Fruit fly (Drosophila melanogaster) whole organism, embryonic: ENCODE measurements around the gene CG43815.

Experiments
- Atf6 ChIP-seq: fragments of 200-800 bp; sonication (Bioruptor generic); IDR thresholded peaks from 2 replicates; pipeline ENCODE4 v1.3.6; 2022; ENCODE audit warnings: missing biosample characterization, missing genetic modification characterization
- B-H1 ChIP-seq: fragments of 200-800 bp; sonication (Bioruptor generic); IDR thresholded peaks from 3 replicates; pipeline ENCODE4 v1.3.6; 2022; ENCODE audit warnings: missing biosample characterization, missing genetic modification characterization
- Blimp-1 ChIP-seq: fragments of 200-800 bp; sonication (Bioruptor generic); optimal IDR thresholded peaks from 3 replicates; lab custom pipeline; 2018; ENCODE audit warnings: missing biosample characterization, missing genetic modification characterization, mild to moderate bottlenecking, moderate library complexity, missing genetic modification reagents
- CG10366 ChIP-seq: fragments of 200-800 bp; sonication (Bioruptor generic); IDR thresholded peaks from 2 replicates; pipeline ENCODE4 v1.3.6; 2022; ENCODE audit warnings: missing biosample characterization, missing genetic modification characterization
- CG11456 ChIP-seq: fragments of 200-800 bp; sonication (Bioruptor generic); IDR thresholded peaks from 3 replicates; pipeline ENCODE4 v1.3.6; 2022; ENCODE audit warnings: missing biosample characterization, missing genetic modification characterization
- CG11723 ChIP-seq: fragments of 200-800 bp; sonication (Bioruptor generic); optimal IDR thresholded peaks from 2 replicates; lab custom pipeline; 2017; ENCODE audit warnings: missing biosample characterization, mild to moderate bottlenecking, missing genetic modification characterization
- CG12236 ChIP-seq: fragments of 200-800 bp; sonication (Bioruptor generic); optimal IDR thresholded peaks from 2 replicates; lab custom pipeline; 2016; ENCODE audit warnings: missing biosample characterization, missing genetic modification characterization
- CG12299 ChIP-seq: fragments of 200-800 bp; sonication (Bioruptor generic); optimal IDR thresholded peaks from 2 replicates; lab custom pipeline; 2018; ENCODE audit warnings: missing biosample characterization, mild to moderate bottlenecking, missing genetic modification characterization
- CG13775 ChIP-seq: fragments of 200-800 bp; sonication (Bioruptor generic); optimal IDR thresholded peaks from 3 replicates; lab custom pipeline; 2017; ENCODE audit warnings: missing biosample characterization, mild to moderate bottlenecking, missing genetic modification characterization
- CG1602 ChIP-seq: fragments of 200-800 bp; sonication (Bioruptor generic); optimal IDR thresholded peaks from 3 replicates; lab custom pipeline; 2016; ENCODE audit warnings: missing biosample characterization, missing genetic modification characterization
- CG1603 ChIP-seq: fragments of 200-800 bp; sonication (Bioruptor generic); optimal IDR thresholded peaks from 2 replicates; lab custom pipeline; 2019; ENCODE audit warnings: missing biosample characterization, mild to moderate bottlenecking, missing genetic modification characterization, moderate library complexity
- CG17359 ChIP-seq: fragments of 200-800 bp; sonication (Bioruptor generic); optimal IDR thresholded peaks from 3 replicates; lab custom pipeline; 2018; ENCODE audit warnings: missing biosample characterization, mild to moderate bottlenecking, missing genetic modification characterization, moderate library complexity
- CG30403 ChIP-seq: fragments of 200-800 bp; sonication (Bioruptor generic); optimal IDR thresholded peaks from 3 replicates; lab custom pipeline; 2016; ENCODE audit warnings: missing biosample characterization, missing genetic modification characterization
- CG34422 ChIP-seq: fragments of 200-800 bp; sonication (Bioruptor generic); IDR thresholded peaks from 3 replicates; pipeline ENCODE4 v1.3.6; 2022; ENCODE audit warnings: missing biosample characterization, missing genetic modification characterization
- CG43689 ChIP-seq: fragments of 200-800 bp; sonication (Bioruptor generic); IDR thresholded peaks from 2 replicates; pipeline ENCODE4 v1.3.6; 2022; ENCODE audit warnings: missing biosample characterization, missing genetic modification characterization
- CG7271 ChIP-seq: fragments of 200-800 bp; sonication (Bioruptor generic); optimal IDR thresholded peaks from 2 replicates; lab custom pipeline; 2018; ENCODE audit warnings: missing biosample characterization, mild to moderate bottlenecking, missing genetic modification characterization, moderate library complexity
- CG7372 ChIP-seq: fragments of 200-800 bp; sonication (Bioruptor generic); IDR thresholded peaks from 2 replicates; pipeline ENCODE4 v1.3.6; 2022; ENCODE audit warnings: missing biosample characterization, missing genetic modification characterization
- CG7839 ChIP-seq: fragments of 200-800 bp; sonication (Bioruptor generic); optimal IDR thresholded peaks from 3 replicates; lab custom pipeline; 2018; ENCODE audit warnings: missing biosample characterization, mild to moderate bottlenecking, missing genetic modification characterization, moderate library complexity
- CG8089 ChIP-seq: fragments of 200-800 bp; sonication (Bioruptor generic); optimal IDR thresholded peaks from 3 replicates; lab custom pipeline; 2016; ENCODE audit warnings: missing biosample characterization, missing genetic modification characterization
- ERR ChIP-seq: fragments of 200-800 bp; sonication (Bioruptor generic); optimal IDR thresholded peaks from 2 replicates; lab custom pipeline; 2016; ENCODE audit warnings: missing biosample characterization, missing genetic modification characterization
- Kr ChIP-seq: fragments of 200-800 bp; sonication (Bioruptor generic); optimal IDR thresholded peaks from 2 replicates; lab custom pipeline; 2017; ENCODE audit warnings: missing biosample characterization, mild to moderate bottlenecking, missing genetic modification characterization
- Med ChIP-seq: fragments of 200-800 bp; sonication (Bioruptor generic); peaks from one replicate; lab custom pipeline; 2016; ENCODE audit warnings: missing biosample characterization, missing genetic modification characterization, mild to moderate bottlenecking, inconsistent platforms, moderate library complexity
- Mrtf ChIP-seq: fragments of 200-800 bp; sonication (Bioruptor generic); IDR thresholded peaks from 3 replicates; pipeline ENCODE4 v1.3.6; 2022; ENCODE audit warnings: missing biosample characterization, missing genetic modification characterization
- PHDP ChIP-seq: fragments of 200-800 bp; sonication (Bioruptor generic); optimal IDR thresholded peaks from 3 replicates; lab custom pipeline; 2018; ENCODE audit warnings: missing biosample characterization, mild to moderate bottlenecking, missing genetic modification characterization, moderate library complexity
- Rfx ChIP-seq: fragments of 200-800 bp; sonication (Bioruptor generic); IDR thresholded peaks from 2 replicates; pipeline ENCODE4 v1.3.6; 2022; ENCODE audit warnings: missing biosample characterization, missing genetic modification characterization
- Rx ChIP-seq: fragments of 200-800 bp; sonication (Bioruptor generic); IDR thresholded peaks from 2 replicates; pipeline ENCODE4 v1.3.6; 2022; ENCODE audit warnings: missing biosample characterization, missing genetic modification characterization
- Scr ChIP-seq: fragments of 200-800 bp; sonication (Bioruptor generic); IDR thresholded peaks from 2 replicates; pipeline ENCODE4 v1.3.6; 2022; ENCODE audit warnings: missing biosample characterization, missing genetic modification characterization; ENCODE audit not compliant: partially characterized antibody
- Sin3A ChIP-seq: fragments of >200 bp; optimal IDR thresholded peaks from 2 replicates; lab custom pipeline; 2018
- YL-1 ChIP-seq: fragments of 200-800 bp; sonication (Bioruptor generic); optimal IDR thresholded peaks from 3 replicates; lab custom pipeline; 2017; ENCODE audit warnings: missing biosample characterization, mild to moderate bottlenecking, missing genetic modification characterization
- ap ChIP-seq: fragments of 200-800 bp; sonication (Bioruptor generic); IDR thresholded peaks from 2 replicates; pipeline ENCODE4 v1.3.6; 2022; ENCODE audit warnings: missing biosample characterization, missing genetic modification characterization
- az2 ChIP-seq: fragments of 200-800 bp; sonication (Bioruptor generic); optimal IDR thresholded peaks from 3 replicates; lab custom pipeline; 2016; ENCODE audit warnings: missing biosample characterization, missing genetic modification characterization
- bsh ChIP-seq, 2 experiments: fragments of 200-800 bp; sonication (Bioruptor generic); optimal IDR thresholded peaks; 2 replicates each; lab custom pipeline; 2017 to 2018; ENCODE audit warnings: mild to moderate bottlenecking in 2 of 2, missing biosample characterization in 2 of 2, missing genetic modification characterization in 2 of 2, moderate library complexity in 1 of 2
- chif ChIP-seq, 2 experiments: fragments of 200-800 bp; sonication (Bioruptor generic); optimal IDR thresholded peaks; 3 replicates each; lab custom pipeline; 2016; ENCODE audit warnings: missing biosample characterization in 2 of 2, missing genetic modification characterization in 2 of 2
- crc ChIP-seq: fragments of 200-800 bp; sonication (Bioruptor generic); optimal IDR thresholded peaks from 2 replicates; lab custom pipeline; 2016; ENCODE audit warnings: missing biosample characterization, missing genetic modification characterization
- croc ChIP-seq: fragments of 200-800 bp; sonication (Bioruptor generic); conservative IDR thresholded peaks from 3 replicates; pipeline ENCODE4 v1.3.6; 2022; ENCODE audit warnings: missing biosample characterization, missing genetic modification characterization
- dmrt11E ChIP-seq: fragments of 200-800 bp; sonication (Bioruptor generic); optimal IDR thresholded peaks from 3 replicates; lab custom pipeline; 2018; ENCODE audit warnings: missing biosample characterization, mild to moderate bottlenecking, missing genetic modification characterization, moderate library complexity
- fd96Cb ChIP-seq: fragments of 200-800 bp; sonication (Bioruptor generic); optimal IDR thresholded peaks from 2 replicates; lab custom pipeline; 2018; ENCODE audit warnings: missing biosample characterization, mild to moderate bottlenecking, missing genetic modification characterization, moderate library complexity
- gem ChIP-seq: fragments of 200-800 bp; sonication (Bioruptor generic); optimal IDR thresholded peaks from 2 replicates; lab custom pipeline; 2019; ENCODE audit warnings: missing biosample characterization, mild to moderate bottlenecking, missing genetic modification characterization, moderate library complexity
- ham ChIP-seq: fragments of 200-800 bp; sonication (Bioruptor generic); IDR thresholded peaks from 2 replicates; pipeline ENCODE4 v1.3.6; 2022; ENCODE audit warnings: missing biosample characterization, missing genetic modification characterization
- nerfin-2 ChIP-seq: fragments of 200-800 bp; sonication (Bioruptor generic); IDR thresholded peaks from 2 replicates; pipeline ENCODE4 v1.3.6; 2022; ENCODE audit warnings: missing biosample characterization, missing genetic modification characterization; ENCODE audit not compliant: partially characterized antibody
- nmo ChIP-seq: fragments of 200-800 bp; sonication (Bioruptor generic); optimal IDR thresholded peaks from 2 replicates; lab custom pipeline; 2018; ENCODE audit warnings: missing biosample characterization, mild to moderate bottlenecking, missing genetic modification characterization, moderate library complexity
- oc ChIP-seq: fragments of 200-800 bp; sonication (Bioruptor generic); optimal IDR thresholded peaks from 2 replicates; lab custom pipeline; 2018; ENCODE audit warnings: missing biosample characterization, mild to moderate bottlenecking, missing genetic modification characterization, moderate library complexity
- ranshi ChIP-seq: fragments of 200-800 bp; sonication (Bioruptor generic); IDR thresholded peaks from 2 replicates; pipeline ENCODE4 v1.3.6; 2022; ENCODE audit warnings: missing biosample characterization, missing genetic modification characterization
- row ChIP-seq: fragments of 200-800 bp; sonication (Bioruptor generic); IDR thresholded peaks from 3 replicates; pipeline ENCODE4 v1.3.6; 2022; ENCODE audit warnings: missing biosample characterization, missing genetic modification characterization
- run ChIP-seq: fragments of 200-800 bp; sonication (Bioruptor generic); optimal IDR thresholded peaks from 3 replicates; lab custom pipeline; 2018; ENCODE audit warnings: missing biosample characterization, mild to moderate bottlenecking, missing genetic modification characterization
- sim ChIP-seq: fragments of 200-800 bp; sonication (Bioruptor generic); IDR thresholded peaks from 2 replicates; pipeline ENCODE4 v1.3.6; 2022; ENCODE audit warnings: missing biosample characterization, missing genetic modification characterization
- sisA ChIP-seq: fragments of 200-800 bp; sonication (Bioruptor generic); IDR thresholded peaks from 2 replicates; pipeline ENCODE4 v1.3.6; 2022; ENCODE audit warnings: missing biosample characterization, missing genetic modification characterization
- tll ChIP-seq, 2 experiments: fragments of 200-800 bp in 1 of 2; fragments of >200 bp in 1 of 2; sonication (Bioruptor generic) in 1 of 2; optimal IDR thresholded peaks; 2 replicates each; lab custom pipeline; 2017 to 2019; ENCODE audit warnings: missing biosample characterization in 2 of 2, missing genetic modification characterization in 2 of 2, mild to moderate bottlenecking in 1 of 2, moderate library complexity in 1 of 2
- zf30C ChIP-seq: fragments of 200-800 bp; sonication (Bioruptor generic); optimal IDR thresholded peaks from 3 replicates; lab custom pipeline; 2018; ENCODE audit warnings: missing biosample characterization, mild to moderate bottlenecking, missing genetic modification characterization
- zfh1 ChIP-seq: fragments of 200-800 bp; sonication (Bioruptor generic); IDR thresholded peaks from 3 replicates; pipeline ENCODE4 v1.3.6; 2022; ENCODE audit warnings: missing biosample characterization, missing genetic modification characterization

CG43815 gene

dm6 chr2L:3573907-3574306, 2.1 kb upstream of the CG43815 start (continued):
- TF ChIP-seq run (tag; lab: Kevin White, UChicago) (peak; percentile 53), Blimp-1 (GFP tag; lab: Kevin White, UChicago) (peak; percentile 83), ap (0 out of 2 replicates have a peak, but pooled peaks have one; percentile 3), Med (peak; percentile 95), PHDP (tag; lab: Kevin White, UChicago) (peak; percentile 79), nerfin-2 (no peak), CG7839 (tag; lab: Kevin White, UChicago) (peak; percentile 85), CG11723 (peak; percentile 49)

dm6 chr2L:3576520-3576919, 510 bp downstream of the CG43815 start:
- TF ChIP-seq sisA (0 out of 2 replicates have a peak, but pooled peaks have one; percentile 3), CG17359 (no peak), nmo (GFP tag; lab: Kevin White, UChicago) (no peak), ham (GFP tag; lab: Robert Waterston, UW) (no peak), Sin3A (lab: Kevin White, UChicago) (no peak), CG12236 (GFP tag; lab: Kevin White, UChicago) (no peak), CG10366 (GFP tag; lab: Robert Waterston, UW) (no peak), dmrt11E (tag; lab: Kevin White, UChicago) (peak; percentile 29), row (GFP tag; lab: Robert Waterston, UW) (0 out of 3 replicates have a peak, but pooled peaks have one; percentile 33), crc (GFP tag; lab: Kevin White, UChicago) (no peak), bsh (GFP tag; optimal IDR thresholded peaks at IDR 0.05; lab: Kevin White, UChicago) (peak in 1 of 2 experiments; percentile 21), zfh1 (0 out of 3 replicates have a peak, but pooled peaks have one; percentile 40), CG1603 (peak; percentile 36), ERR (GFP tag; lab: Kevin White, UChicago) (no peak), croc (no peak), Kr (GFP tag; lab: Kevin White, UChicago) (no peak), CG1602 (GFP tag; lab: Kevin White, UChicago) (no peak), CG12299 (tag; lab: Kevin White, UChicago) (no peak), ranshi (no peak), B-H1 (no peak), CG7271 (tag; lab: Kevin White, UChicago) (no peak), CG43689 (GFP tag; lab: Robert Waterston, UW) (no peak), Atf6 (no peak), CG7372 (no peak), CG30403 (GFP tag; lab: Kevin White, UChicago) (no peak), CG34422 (GFP tag; lab: Robert Waterston, UW) (no peak), fd96Cb (tag; lab: Kevin White, UChicago) (no peak), gem (tag; lab: Kevin White, UChicago) (peak; percentile 15), CG13775 (GFP tag; lab: Kevin White, UChicago) (no peak), Mrtf (GFP tag; lab: Robert Waterston, UW) (no peak), CG11456 (GFP tag; lab: Robert Waterston, UW) (no peak), Rfx (GFP tag; lab: Robert Waterston, UW) (no peak), oc (tag; lab: Kevin White, UChicago) (no peak), CG8089 (no peak), chif (GFP tag; optimal IDR thresholded peaks at IDR 0.05; lab: Kevin White, UChicago) (peak in 1 of 2 experiments; percentile 13), az2 (GFP tag; lab: Kevin White, UChicago) (peak; percentile 3), Rx (GFP tag; lab: Robert Waterston, UW) (no peak), zf30C (GFP tag; lab: Kevin White, UChicago) (peak; percentile 0), Med (peak; percentile 24), tll (GFP tag; optimal IDR thresholded peaks at IDR 0.05; lab: Kevin White, UChicago) (no peak), Scr (no peak), YL-1 (GFP tag; lab: Kevin White, UChicago) (no peak), sim (GFP tag; lab: Robert Waterston, UW) (no peak)
